Fruit fly (Drosophila melanogaster) whole organism, wandering third instar larva: ENCODE data around the gene Pex2.
A peak's percentile ranks its signal among the peaks of the same experiment; 100 is the strongest.

Experiments
- Abd-B ChIP-seq: fragments of >200 bp; optimal IDR thresholded peaks from 2 replicates; lab custom pipeline; 2017; ENCODE audit warnings: missing biosample characterization, missing genetic modification characterization
- CG32264 ChIP-seq: fragments of 200-800 bp; sonication (Bioruptor generic); optimal IDR thresholded peaks from 2 replicates; lab custom pipeline; 2016; ENCODE audit warnings: missing biosample characterization, missing genetic modification characterization
- CG9705 ChIP-seq: fragments of 200-800 bp; sonication (Bioruptor generic); optimal IDR thresholded peaks from 2 replicates; lab custom pipeline; 2018; ENCODE audit warnings: missing biosample characterization, mild to moderate bottlenecking, missing genetic modification characterization
- CrebA ChIP-seq: fragments of 200-800 bp; sonication (Bioruptor generic); optimal IDR thresholded peaks from 2 replicates; lab custom pipeline; 2016; ENCODE audit warnings: missing biosample characterization, mild to moderate bottlenecking, missing genetic modification characterization, borderline replicate concordance
- Dfd ChIP-seq: fragments of >200 bp; optimal IDR thresholded peaks from 2 replicates; lab custom pipeline; 2017; ENCODE audit warnings: missing biosample characterization, missing genetic modification characterization
- Dif ChIP-seq: fragments of 200-275, 200-300 bp; sonication (Bioruptor generic); optimal IDR thresholded peaks from 2 replicates; lab custom pipeline; 2018; ENCODE audit warnings: missing biosample characterization, missing genetic modification characterization; ENCODE audit not compliant: partially characterized antibody
- GATAd ChIP-seq: sonication (Bioruptor generic); optimal IDR thresholded peaks from 2 replicates; lab custom pipeline; 2016; ENCODE audit warnings: missing biosample characterization, missing genetic modification characterization
- HLH106 ChIP-seq: fragments of 200-800 bp; optimal IDR thresholded peaks from 3 replicates; lab custom pipeline; 2019; ENCODE audit warnings: missing biosample characterization, mild to moderate bottlenecking, missing genetic modification characterization, moderate library complexity
- Hnf4 ChIP-seq: fragments of 200-800 bp; sonication (Bioruptor generic); optimal IDR thresholded peaks from 2 replicates; lab custom pipeline; 2016; ENCODE audit warnings: missing biosample characterization, mild to moderate bottlenecking, missing genetic modification characterization
- Hr78 ChIP-seq: fragments of >200 bp; optimal IDR thresholded peaks from 2 replicates; lab custom pipeline; 2017; ENCODE audit warnings: missing biosample characterization, missing genetic modification characterization
- Hr83 ChIP-seq: fragments of 200-300 bp; sonication (Bioruptor generic); optimal IDR thresholded peaks from 2 replicates; lab custom pipeline; 2016; ENCODE audit warnings: missing biosample characterization, mild to moderate bottlenecking, missing genetic modification characterization, moderate library complexity; ENCODE audit not compliant: poor library complexity, severe bottlenecking
- Jra ChIP-seq: sonication (Bioruptor generic); optimal IDR thresholded peaks from 2 replicates; lab custom pipeline; 2016; ENCODE audit warnings: missing biosample characterization, missing genetic modification characterization
- Mio ChIP-seq: sonication (Bioruptor generic); optimal IDR thresholded peaks from 2 replicates; lab custom pipeline; 2016; ENCODE audit warnings: missing biosample characterization, missing genetic modification characterization
- Myc ChIP-seq: fragments of >200 bp; optimal IDR thresholded peaks from 2 replicates; lab custom pipeline; 2017
- N ChIP-seq: fragments of >200 bp; optimal IDR thresholded peaks from 2 replicates; lab custom pipeline; 2018; ENCODE audit warnings: missing biosample characterization, missing external identifiers, missing genetic modification characterization
- OdsH ChIP-seq: fragments of 200-800 bp; sonication (Bioruptor generic); optimal IDR thresholded peaks from 2 replicates; lab custom pipeline; 2016; ENCODE audit warnings: missing biosample characterization, mild to moderate bottlenecking, missing genetic modification characterization
- Rel ChIP-seq, 2 experiments: fragments of 200-800 bp; sonication (Bioruptor generic) in 1 of 2; optimal IDR thresholded peaks; 2 replicates in 1 of 2; 3 replicates in 1 of 2; lab custom pipeline; 2016 to 2019; ENCODE audit warnings: mild to moderate bottlenecking in 2 of 2, missing biosample characterization in 2 of 2, missing genetic modification characterization in 2 of 2, moderate library complexity in 1 of 2
- Sp1 ChIP-seq: fragments of 200-800 bp; sonication (Bioruptor generic); optimal IDR thresholded peaks from 3 replicates; lab custom pipeline; 2019; ENCODE audit warnings: missing biosample characterization, mild to moderate bottlenecking, missing genetic modification characterization, moderate library complexity
- Vsx2 ChIP-seq: fragments of 200-300, 225-300 bp; sonication (Bioruptor generic); optimal IDR thresholded peaks from 2 replicates; lab custom pipeline; 2018; ENCODE audit warnings: missing biosample characterization, missing genetic modification characterization; ENCODE audit not compliant: partially characterized antibody
- br ChIP-seq: fragments of 200-800 bp; sonication (Bioruptor generic); optimal IDR thresholded peaks from 2 replicates; lab custom pipeline; 2016; ENCODE audit warnings: missing biosample characterization, missing genetic modification characterization
- brk ChIP-seq: fragments of 200-800 bp; sonication (Bioruptor generic); optimal IDR thresholded peaks from 2 replicates; lab custom pipeline; 2016; ENCODE audit warnings: missing biosample characterization, mild to moderate bottlenecking, missing genetic modification characterization
- dl ChIP-seq, 2 experiments: fragments of 175-275, 200-275 bp in 1 of 2; fragments of 200-275 bp in 1 of 2; sonication (Bioruptor generic); optimal IDR thresholded peaks; lab custom pipeline; 2018; ENCODE audit warnings: mild to moderate bottlenecking in 2 of 2, missing biosample characterization in 2 of 2, missing genetic modification characterization in 2 of 2, moderate library complexity in 2 of 2; ENCODE audit not compliant: partially characterized antibody in 2 of 2, insufficient read depth in 1 of 2
- dmrt93B ChIP-seq: fragments of 200-800 bp; sonication (Bioruptor generic); optimal IDR thresholded peaks from 2 replicates; lab custom pipeline; 2018; ENCODE audit warnings: missing biosample characterization, mild to moderate bottlenecking, missing genetic modification characterization
- dsf ChIP-seq: sonication (Bioruptor generic); optimal IDR thresholded peaks from 2 replicates; lab custom pipeline; 2016; ENCODE audit warnings: missing biosample characterization, missing genetic modification characterization, borderline replicate concordance
- ey ChIP-seq: fragments of 200-800 bp; sonication (Bioruptor generic); optimal IDR thresholded peaks from 2 replicates; lab custom pipeline; 2016; ENCODE audit warnings: missing biosample characterization, missing genetic modification characterization
- foxo ChIP-seq, 2 experiments: fragments of 200-800 bp; sonication (Bioruptor generic); optimal IDR thresholded peaks; 2 replicates in 1 of 2; 3 replicates in 1 of 2; lab custom pipeline; 2016 to 2017; ENCODE audit warnings: missing biosample characterization in 2 of 2, missing genetic modification characterization in 2 of 2
- fru ChIP-seq: fragments of 200-800 bp; sonication (Bioruptor generic); optimal IDR thresholded peaks from 3 replicates; lab custom pipeline; 2016; ENCODE audit warnings: missing biosample characterization, mild to moderate bottlenecking, missing genetic modification characterization
- h ChIP-seq: fragments of 200-800 bp; sonication (Bioruptor generic); optimal IDR thresholded peaks from 3 replicates; lab custom pipeline; 2016; ENCODE audit warnings: missing biosample characterization, mild to moderate bottlenecking, missing genetic modification characterization
- jim ChIP-seq: fragments of 175-275, 200-325 bp; sonication (Bioruptor generic); optimal IDR thresholded peaks from 2 replicates; lab custom pipeline; 2016; ENCODE audit warnings: missing biosample characterization, mild to moderate bottlenecking, missing genetic modification characterization
- lola ChIP-seq: fragments of >200 bp; optimal IDR thresholded peaks from 2 replicates; lab custom pipeline; 2017; ENCODE audit warnings: missing biosample characterization, missing genetic modification characterization
- pan ChIP-seq: fragments of >200 bp; optimal IDR thresholded peaks from 2 replicates; lab custom pipeline; 2017
- psq ChIP-seq: fragments of 200-800 bp; sonication (Bioruptor generic); optimal IDR thresholded peaks from 3 replicates; lab custom pipeline; 2017; ENCODE audit warnings: missing biosample characterization, mild to moderate bottlenecking, missing genetic modification characterization, moderate library complexity
- rgr ChIP-seq: fragments of 200-800 bp; sonication (Bioruptor generic); optimal IDR thresholded peaks from 3 replicates; lab custom pipeline; 2016; ENCODE audit warnings: missing biosample characterization, mild to moderate bottlenecking, missing genetic modification characterization
- sage ChIP-seq: fragments of 200-800 bp; sonication (Bioruptor generic); optimal IDR thresholded peaks from 2 replicates; lab custom pipeline; 2016; ENCODE audit warnings: missing biosample characterization, mild to moderate bottlenecking, missing genetic modification characterization
- sv ChIP-seq: fragments of 200-800 bp; sonication (Bioruptor generic); optimal IDR thresholded peaks from 3 replicates; lab custom pipeline; 2016; ENCODE audit warnings: missing biosample characterization, missing genetic modification characterization
- tai ChIP-seq: sonication (Bioruptor generic); optimal IDR thresholded peaks from 2 replicates; lab custom pipeline; 2016; ENCODE audit warnings: missing biosample characterization, missing genetic modification characterization
- usp ChIP-seq: fragments of >200 bp; optimal IDR thresholded peaks from 2 replicates; lab custom pipeline; 2017; ENCODE audit warnings: missing biosample characterization, missing genetic modification characterization
- woc ChIP-seq: sonication (Bioruptor generic); optimal IDR thresholded peaks from 2 replicates; lab custom pipeline; 2016; ENCODE audit warnings: missing biosample characterization, mild to moderate bottlenecking, missing genetic modification characterization

Pex2 gene

dm6 chr3L:8340264-8341095, 1.6 kb downstream of the Pex2 start, which contains the start of the genes Prim1 and CG7083:
Gene Prim1, plus strand, starts transcription at chr3L:8340314.
Gene CG7083, plus strand, starts transcription at chr3L:8340785.
- peak; percentile 71 for TF ChIP-seq br (GFP tag; lab: Kevin White, UChicago)
- TF ChIP-seq HLH106 = peak; percentile 67
- no peak for TF ChIP-seq Dif (GFP tag; lab: Kevin White, UChicago)
- peak; percentile 60 for TF ChIP-seq dsf (GFP tag; lab: Kevin White, UChicago)
- no peak for TF ChIP-seq N (GFP tag; lab: Kevin White, UChicago)
- peak; percentile 55 for TF ChIP-seq CG9705 (GFP tag; lab: Kevin White, UChicago)
- TF ChIP-seq psq = peak; percentile 49
- no peak for TF ChIP-seq lola (GFP tag; lab: Kevin White, UChicago)
- no peak for TF ChIP-seq pan (lab: Kevin White, UChicago)
- peak; percentile 34 for TF ChIP-seq sage (GFP tag; lab: Kevin White, UChicago)
- TF ChIP-seq Hr78 (GFP tag; lab: Kevin White, UChicago) = no peak
- peak; percentile 42 for TF ChIP-seq sv (GFP tag; lab: Kevin White, UChicago)
- TF ChIP-seq jim (GFP tag; lab: Kevin White, UChicago) = no peak
- peak; percentile 34 for TF ChIP-seq Jra
- peak; percentile 21 for TF ChIP-seq Myc (lab: Kevin White, UChicago)
- TF ChIP-seq tai (GFP tag; lab: Kevin White, UChicago) = no peak
- peak; percentile 65 for TF ChIP-seq ey (GFP tag; lab: Kevin White, UChicago)
- TF ChIP-seq Vsx2 (GFP tag; lab: Kevin White, UChicago) = no peak
- peak; percentile 47 for TF ChIP-seq woc (GFP tag; lab: Kevin White, UChicago)
- TF ChIP-seq Sp1 (GFP tag; lab: Kevin White, UChicago) = peak; percentile 43
- peak; percentile 61 for TF ChIP-seq OdsH
- no peak for TF ChIP-seq CG32264 (GFP tag; lab: Kevin White, UChicago)
- no peak for TF ChIP-seq Mio (GFP tag; lab: Kevin White, UChicago)
- TF ChIP-seq Rel (GFP tag; optimal IDR thresholded peaks at IDR 0.05; lab: Kevin White, UChicago) = no peak
- TF ChIP-seq Rel (tag; optimal IDR thresholded peaks at IDR 0.05; lab: Kevin White, UChicago) = peak; percentile 96
- no peak for TF ChIP-seq dmrt93B
- TF ChIP-seq dl (GFP tag; optimal IDR thresholded peaks at IDR 0.05; lab: Kevin White, UChicago; ENCODE audit: insufficient read depth in 1 of 2, partially characterized antibody in 2 of 2) = no peak
- peak in 1 of 2 experiments; percentile 66 for TF ChIP-seq foxo (GFP tag; optimal IDR thresholded peaks at IDR 0.05; lab: Kevin White, UChicago)
- TF ChIP-seq fru (GFP tag; lab: Kevin White, UChicago) = peak; percentile 83
- peak; percentile 38 for TF ChIP-seq GATAd (GFP tag; lab: Kevin White, UChicago)
- TF ChIP-seq usp (GFP tag; lab: Kevin White, UChicago) = no peak
- TF ChIP-seq CrebA (GFP tag; lab: Kevin White, UChicago) = no peak
- TF ChIP-seq rgr (GFP tag; lab: Kevin White, UChicago) = peak; percentile 72
- no peak for TF ChIP-seq Abd-B
- TF ChIP-seq brk = no peak
- no peak for TF ChIP-seq Dfd (GFP tag; lab: Kevin White, UChicago)
- TF ChIP-seq Hnf4 (GFP tag; lab: Kevin White, UChicago) = peak; percentile 67
- peak; percentile 75 for TF ChIP-seq h (GFP tag; lab: Kevin White, UChicago)
- TF ChIP-seq Hr83 (GFP tag; lab: Kevin White, UChicago) = peak; percentile 21

- TF ChIP-seq Myc (lab: Kevin White, UChicago) (no peak), dsf (GFP tag; lab: Kevin White, UChicago) (no peak)
These were observed 6.3 kb downstream of the Pex2 start for dm6 chr3L:8345182-8345581.
